Worm (Caenorhabditis elegans) whole organism, dauer: ENCODE data around the gene R05G6.1.

Source experiments
- unc-62 ChIP-seq: sonication (generic microtip); optimal IDR thresholded peaks from 2 replicates; lab custom pipeline; 2017; ENCODE audit warnings: missing biosample characterization, missing genetic modification reagents, missing genetic modification characterization

The R05G6.1 gene

DNA sequence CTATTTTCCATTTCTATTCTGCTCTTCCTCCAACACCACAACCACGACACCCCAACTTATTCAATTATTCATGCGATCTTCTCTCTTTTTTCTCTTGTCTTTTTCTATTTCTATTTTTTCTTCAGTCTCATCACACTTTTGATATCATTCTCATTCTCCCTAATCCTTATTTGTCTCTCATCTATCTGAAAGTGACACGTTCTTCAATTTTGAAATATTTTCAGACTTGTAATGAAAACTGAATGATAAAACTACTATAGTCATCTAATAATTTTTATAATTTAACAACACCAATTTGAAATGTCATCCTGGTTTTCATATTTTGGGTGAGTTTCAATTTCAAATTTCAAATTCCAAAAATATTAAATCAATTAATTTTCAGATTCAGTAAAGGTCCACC, 56.2 kb downstream of the R05G6.1 start, which contains the start of gene cla-1:
Gene cla-1 (plus strand): TSS at position 301 of the 400 bp plus-strand sequence.
- TF ChIP-seq unc-62 = no peak
